Worm (Caenorhabditis elegans): ENCODE results near the gene C39D10.7.

DNA sequence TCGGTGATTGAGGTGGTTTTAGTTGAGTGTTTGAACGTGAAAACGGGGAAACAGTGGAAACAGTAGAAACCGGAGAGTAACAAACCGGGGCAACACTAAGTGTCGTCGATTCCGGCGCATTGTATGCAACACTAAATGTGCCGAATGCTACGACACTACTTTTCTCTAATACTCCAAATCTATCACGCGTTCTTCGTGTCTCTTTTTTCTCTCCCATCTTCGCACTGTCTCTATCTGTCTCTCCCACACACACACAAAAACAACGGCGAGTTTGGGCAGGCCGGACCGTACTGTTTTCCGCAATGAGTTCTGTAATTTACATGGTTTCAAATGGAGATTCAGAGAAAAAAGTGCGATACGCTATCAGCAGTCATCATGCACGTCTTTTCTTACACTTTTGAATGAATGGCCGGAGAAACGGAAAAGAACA, 48.3 kb upstream of the C39D10.7 start:
- TF ChIP-seq med-1 (GFP tag; optimal IDR thresholded peaks at IDR 0.05; ENCODE audit: insufficient read depth) (no peak), ztf-29 (GFP tag; IDR thresholded peaks at IDR 0.05) (no peak), ref-1 (GFP tag; conservative IDR thresholded peaks at IDR 0.05) (no peak)

Measured in whole organism, midembryonic.